Worm (Caenorhabditis elegans) whole organism, early embryonic: Measurements from ENCODE around the gene C26E6.12.

ENCODE experiments used
- B0310.2 ChIP-seq: sonication (generic microtip); optimal IDR thresholded peaks from 2 replicates; lab custom pipeline; 2016; ENCODE audit warnings: mild to moderate bottlenecking, missing genetic modification characterization, missing compliant biosample characterization
- F13C5.2 ChIP-seq: sonication (generic microtip); optimal IDR thresholded peaks from 2 replicates; lab custom pipeline; 2017; ENCODE audit warnings: mild to moderate bottlenecking, missing genetic modification characterization, inconsistent platforms, missing compliant biosample characterization
- aly-1 ChIP-seq: sonication (generic microtip); optimal IDR thresholded peaks from 2 replicates; lab custom pipeline; 2016; ENCODE audit warnings: missing genetic modification characterization, missing compliant biosample characterization
- ama-1 ChIP-seq: fragments of 150-350 bp; optimal IDR thresholded peaks from 2 replicates; lab custom pipeline; 2014
- ceh-13 ChIP-seq: fragments of 200-800 bp; sonication (Bioruptor generic); optimal IDR thresholded peaks from 2 replicates; lab custom pipeline; 2018; ENCODE audit warnings: mild to moderate bottlenecking, missing genetic modification characterization, missing compliant biosample characterization
- ceh-36 ChIP-seq: sonication (generic microtip); optimal IDR thresholded peaks from 2 replicates; lab custom pipeline; 2016; ENCODE audit warnings: missing genetic modification characterization, inconsistent platforms, missing compliant biosample characterization
- ets-7 ChIP-seq: sonication (generic microtip); optimal IDR thresholded peaks from 2 replicates; lab custom pipeline; 2016; ENCODE audit warnings: missing genotype, missing genetic modification characterization, missing compliant biosample characterization
- flt-1 ChIP-seq: fragments of 200-800 bp; sonication (Bioruptor generic); IDR thresholded peaks from 2 replicates; pipeline ENCODE4 v1.3.6; 2022; ENCODE audit warnings: missing genetic modification characterization, missing compliant biosample characterization
- hmbx-1 ChIP-seq: sonication (generic microtip); optimal IDR thresholded peaks from 2 replicates; lab custom pipeline; 2016; ENCODE audit warnings: mild to moderate bottlenecking, missing genetic modification characterization, missing compliant biosample characterization
- hmg-4 ChIP-seq: fragments of 200-800 bp; sonication (Bioruptor generic); optimal IDR thresholded peaks from 2 replicates; lab custom pipeline; 2018; ENCODE audit warnings: mild to moderate bottlenecking, missing genetic modification characterization, missing compliant biosample characterization
- pes-1 ChIP-seq: fragments of 200-800 bp; sonication (Bioruptor generic); IDR thresholded peaks from 2 replicates; pipeline ENCODE4 v1.3.6; 2022; ENCODE audit warnings: missing genetic modification reagents, missing genetic modification characterization, missing compliant biosample characterization
- scrt-1 ChIP-seq: fragments of 200-800 bp; sonication (Bioruptor generic); IDR thresholded peaks from 2 replicates; pipeline ENCODE4 v1.3.6; 2022; ENCODE audit warnings: missing genetic modification characterization, missing compliant biosample characterization
- sea-1 ChIP-seq: fragments of 200-800 bp; sonication (Bioruptor generic); conservative IDR thresholded peaks from 2 replicates; pipeline ENCODE4 v1.3.6; 2022; ENCODE audit warnings: missing genetic modification characterization, missing compliant biosample characterization
- tbx-37 ChIP-seq: fragments of 200-800 bp; sonication (Bioruptor generic); conservative IDR thresholded peaks from 2 replicates; pipeline ENCODE4 v1.3.6; 2022; ENCODE audit warnings: missing genetic modification reagents, missing genetic modification characterization, missing compliant biosample characterization
- tra-4 ChIP-seq: sonication (generic microtip); optimal IDR thresholded peaks from 2 replicates; lab custom pipeline; 2017; ENCODE audit warnings: missing genetic modification characterization, missing compliant biosample characterization

Gene C26E6.12

DNA sequence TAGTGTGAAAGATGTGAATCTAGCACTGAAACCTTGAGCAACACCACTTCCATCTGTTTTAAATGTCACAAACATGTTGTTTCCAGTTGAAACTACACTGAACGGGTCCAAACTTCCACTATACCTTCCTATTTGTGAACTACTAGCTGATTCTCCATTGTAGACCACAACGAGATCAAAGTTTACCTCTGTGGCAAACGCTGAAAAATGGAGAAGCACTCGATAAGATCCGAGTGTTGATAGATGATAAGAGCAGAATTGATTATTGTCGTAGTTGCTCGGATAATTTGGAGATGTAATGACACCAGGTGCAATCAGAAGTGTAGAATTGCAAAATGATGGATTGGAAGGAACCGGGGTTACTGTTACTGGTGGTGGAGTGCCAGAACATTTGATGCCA lies 50.1 kb downstream of the C26E6.12 start:
- TF ChIP-seq hmg-4 (GFP tag; lab: Kevin White, UChicago): no peak
- no peak for TF ChIP-seq ets-7
- no peak for TF ChIP-seq hmbx-1 (tag; lab: Kevin White, UChicago)
- no peak for TF ChIP-seq flt-1
- TF ChIP-seq F13C5.2: no peak
- no peak for TF ChIP-seq aly-1
- TF ChIP-seq ceh-36 (tag; lab: Kevin White, UChicago): no peak
- no peak for TF ChIP-seq tra-4 (tag; lab: Kevin White, UChicago)
- TF ChIP-seq B0310.2 (tag; lab: Kevin White, UChicago): no peak
- no peak for TF ChIP-seq sea-1
- TF ChIP-seq tbx-37 (GFP tag; lab: Robert Waterston, UW): no peak
- no peak for TF ChIP-seq ama-1 (lab: Kevin White, UChicago)
- no peak for TF ChIP-seq pes-1 (GFP tag; lab: Robert Waterston, UW)
- TF ChIP-seq ceh-13 (GFP tag; lab: Kevin White, UChicago): no peak
- TF ChIP-seq scrt-1 (GFP tag; lab: Robert Waterston, UW): no peak
